Worm (Caenorhabditis elegans) whole organism, young adult: Measurements from ENCODE around the gene pfkb-1.2.
A peak's percentile ranks its signal among the peaks of the same experiment; 100 is the strongest.

Experiments
- B0035.1 ChIP-seq: sonication (generic microtip); optimal IDR thresholded peaks from 2 replicates; lab custom pipeline; 2016; ENCODE audit warnings: missing genetic modification characterization, mild to moderate bottlenecking, missing compliant biosample characterization, missing genotype, missing genetic modification reagents
- C06A6.2 ChIP-seq: fragments of 200-800 bp; sonication (Bioruptor generic); conservative IDR thresholded peaks from 2 replicates; pipeline ENCODE4 v1.3.6; 2022; ENCODE audit warnings: missing genetic modification characterization, missing compliant biosample characterization
- F37B4.10 ChIP-seq: fragments of 200-800 bp; sonication (Bioruptor generic); IDR thresholded peaks from 2 replicates; pipeline ENCODE4 v1.3.6; 2022; ENCODE audit warnings: missing genetic modification characterization, missing compliant biosample characterization
- F57C9.4 ChIP-seq: sonication (generic microtip); optimal IDR thresholded peaks from 2 replicates; lab custom pipeline; 2017; ENCODE audit warnings: mild to moderate bottlenecking, missing genetic modification characterization, missing compliant biosample characterization
- Y53G8AR.9 ChIP-seq: fragments of 200-800 bp; sonication (Bioruptor generic); conservative IDR thresholded peaks from 2 replicates; pipeline ENCODE4 v1.3.6; 2022; ENCODE audit warnings: missing genetic modification reagents, missing genetic modification characterization, missing compliant biosample characterization
- atf-7 ChIP-seq: sonication (generic microtip); optimal IDR thresholded peaks from 2 replicates; lab custom pipeline; 2017; ENCODE audit warnings: mild to moderate bottlenecking, missing genetic modification characterization, missing compliant biosample characterization
- attf-5 ChIP-seq: fragments of 200-800 bp; sonication (Bioruptor generic); optimal IDR thresholded peaks from 2 replicates; lab custom pipeline; 2018; ENCODE audit warnings: mild to moderate bottlenecking, missing genetic modification characterization, missing compliant biosample characterization
- dpl-1 ChIP-seq: fragments of 150-350 bp; optimal IDR thresholded peaks from 2 replicates; lab custom pipeline; 2014; ENCODE audit warnings: missing biosample characterization, missing genetic modification reagents, missing genetic modification characterization
- egrh-3 ChIP-seq: fragments of 200-800 bp; sonication (Bioruptor generic); IDR thresholded peaks from 2 replicates; pipeline ENCODE4 v1.3.6; 2022; ENCODE audit warnings: missing genetic modification reagents, missing genetic modification characterization, missing compliant biosample characterization
- hmg-20 ChIP-seq: fragments of 200-800 bp; sonication (Bioruptor generic); IDR thresholded peaks from 2 replicates; pipeline ENCODE4 v1.3.6; 2022; ENCODE audit warnings: missing genetic modification reagents, missing genetic modification characterization, missing compliant biosample characterization
- let-526 ChIP-seq: fragments of 200-800 bp; sonication (Bioruptor generic); IDR thresholded peaks from 2 replicates; pipeline ENCODE4 v1.3.6; 2022; ENCODE audit warnings: missing genetic modification reagents, missing genetic modification characterization, missing compliant biosample characterization
- lin-54 ChIP-seq: fragments of 200-800 bp; sonication (Bioruptor generic); optimal IDR thresholded peaks from 2 replicates; lab custom pipeline; 2018; ENCODE audit warnings: mild to moderate bottlenecking, missing genetic modification characterization, missing compliant biosample characterization
- lsl-1 ChIP-seq: fragments of 200-800 bp; sonication (Bioruptor generic); optimal IDR thresholded peaks from 2 replicates; lab custom pipeline; 2018; ENCODE audit warnings: mild to moderate bottlenecking, missing genetic modification characterization, moderate library complexity, missing compliant biosample characterization
- madf-3 ChIP-seq: fragments of 200-800 bp; sonication (Bioruptor generic); IDR thresholded peaks from 2 replicates; pipeline ENCODE4 v1.3.6; 2022; ENCODE audit warnings: missing genetic modification reagents, missing genetic modification characterization, missing compliant biosample characterization
- mcd-1 ChIP-seq: fragments of 200-800 bp; sonication (Bioruptor generic); IDR thresholded peaks from 2 replicates; pipeline ENCODE4 v1.3.6; 2022; ENCODE audit warnings: missing genetic modification reagents, missing genetic modification characterization, missing compliant biosample characterization
- mes-4 ChIP-seq: sonication (generic microtip); optimal IDR thresholded peaks from 2 replicates; lab custom pipeline; 2016; ENCODE audit warnings: missing genotype, missing genetic modification characterization, missing compliant biosample characterization
- nfya-1 ChIP-seq: sonication (generic microtip); optimal IDR thresholded peaks from 2 replicates; lab custom pipeline; 2017; ENCODE audit warnings: antibody characterized with exemption, missing compliant biosample characterization, missing genetic modification characterization, borderline replicate concordance; ENCODE audit not compliant: insufficient read depth
- rec-8 ChIP-seq, 2 experiments: sonication (generic microtip); optimal IDR thresholded peaks; 2 replicates each; lab custom pipeline; 2016; ENCODE audit warnings: mild to moderate bottlenecking in 2 of 2, missing genetic modification characterization in 2 of 2, missing genetic modification reagents in 2 of 2, missing genotype in 2 of 2, missing biosample characterization in 1 of 2, missing compliant biosample characterization in 1 of 2, moderate library complexity in 1 of 2
- repo-1 ChIP-seq: sonication (generic microtip); optimal IDR thresholded peaks from 2 replicates; lab custom pipeline; 2017; ENCODE audit warnings: mild to moderate bottlenecking, missing genetic modification characterization, missing compliant biosample characterization
- rpc-1 ChIP-seq, 2 experiments: fragments of 150-350 bp in 1 of 2; sonication (generic microtip) in 1 of 2; optimal IDR thresholded peaks; 2 replicates each; lab custom pipeline; 2014 to 2018; ENCODE audit warnings: missing biosample characterization in 1 of 2, missing genetic modification characterization in 1 of 2, missing genetic modification reagents in 1 of 2, missing genotype in 1 of 2
- snpc-1.1 ChIP-seq: sonication (generic microtip); optimal IDR thresholded peaks from 2 replicates; lab custom pipeline; 2017; ENCODE audit warnings: missing genetic modification characterization, mild to moderate bottlenecking, missing compliant biosample characterization, antibody characterized with exemption, moderate library complexity, missing genotype, missing genetic modification reagents; ENCODE audit not compliant: insufficient read depth
- sptf-2 ChIP-seq: fragments of 200-800 bp; sonication (Bioruptor generic); optimal IDR thresholded peaks from 2 replicates; lab custom pipeline; 2018; ENCODE audit warnings: mild to moderate bottlenecking, missing genetic modification characterization, missing compliant biosample characterization
- tbx-9 ChIP-seq: sonication (generic microtip); optimal IDR thresholded peaks from 2 replicates; lab custom pipeline; 2016; ENCODE audit warnings: borderline replicate concordance, missing genetic modification characterization, inconsistent platforms, missing compliant biosample characterization
- unc-130 ChIP-seq: sonication (generic microtip); optimal IDR thresholded peaks from 2 replicates; lab custom pipeline; 2016; ENCODE audit warnings: missing genetic modification reagents, missing genetic modification characterization, missing compliant biosample characterization
- unc-62 ChIP-seq: fragments of 150-350 bp; optimal IDR thresholded peaks from 2 replicates; lab custom pipeline; 2014; ENCODE audit warnings: missing biosample characterization, missing genetic modification reagents, missing genetic modification characterization
- zfh-2 ChIP-seq: fragments of 200-800 bp; sonication (Bioruptor generic); conservative IDR thresholded peaks from 2 replicates; pipeline ENCODE4 v1.3.6; 2022; ENCODE audit warnings: missing genetic modification reagents, missing genetic modification characterization, missing compliant biosample characterization
- ztf-22 ChIP-seq: fragments of 200-800 bp; sonication (Bioruptor generic); optimal IDR thresholded peaks from 2 replicates; lab custom pipeline; 2018; ENCODE audit warnings: mild to moderate bottlenecking, missing genetic modification characterization, moderate library complexity, missing compliant biosample characterization

Gene pfkb-1.2

DNA sequence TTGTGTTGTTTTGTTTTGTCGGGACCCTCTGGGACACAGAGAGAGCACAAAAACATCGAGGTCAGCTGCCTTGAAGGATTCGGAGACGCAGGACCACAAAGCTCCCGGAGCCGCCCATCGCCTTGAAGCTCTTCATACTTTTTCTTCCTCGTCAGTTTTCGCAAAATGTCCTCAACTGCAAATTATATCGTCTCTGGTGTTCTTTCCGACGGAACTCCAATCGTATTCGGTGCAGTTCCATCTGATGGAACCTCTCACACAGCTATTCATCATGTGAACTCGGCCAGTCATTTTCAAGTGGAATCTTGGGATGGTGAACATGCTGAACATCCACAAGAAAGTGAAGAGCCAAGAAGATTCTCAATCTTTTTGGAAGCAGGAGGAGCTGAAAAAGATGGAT is 43.7 kb downstream of the pfkb-1.2 start:
- TF ChIP-seq atf-7 (tag; lab: Kevin White, UChicago), result no peak
- no peak for TF ChIP-seq F57C9.4 (tag; lab: Kevin White, UChicago)
- no peak for TF ChIP-seq ztf-22 (GFP tag; lab: Kevin White, UChicago)
- TF ChIP-seq lsl-1, result no peak
- TF ChIP-seq unc-130 (GFP tag; lab: Kevin White, UChicago), result no peak
- no peak for TF ChIP-seq let-526 (GFP tag; lab: Robert Waterston, UW)
- no peak for TF ChIP-seq mcd-1 (GFP tag; lab: Robert Waterston, UW)
- no peak for TF ChIP-seq nfya-1 (tag; lab: Kevin White, UChicago)
- TF ChIP-seq rpc-1 (optimal IDR thresholded peaks at IDR 0.05; lab: Kevin White, UChicago), result no peak
- TF ChIP-seq rpc-1 (tag; optimal IDR thresholded peaks at IDR 0.05; lab: Kevin White, UChicago), result no peak
- no peak for TF ChIP-seq B0035.1
- TF ChIP-seq repo-1, result no peak
- TF ChIP-seq dpl-1 (GFP tag; lab: Kevin White, UChicago), result no peak
- no peak for TF ChIP-seq unc-62 (GFP tag; lab: Kevin White, UChicago)
- TF ChIP-seq F37B4.10 (GFP tag; lab: Robert Waterston, UW), result no peak

DNA sequence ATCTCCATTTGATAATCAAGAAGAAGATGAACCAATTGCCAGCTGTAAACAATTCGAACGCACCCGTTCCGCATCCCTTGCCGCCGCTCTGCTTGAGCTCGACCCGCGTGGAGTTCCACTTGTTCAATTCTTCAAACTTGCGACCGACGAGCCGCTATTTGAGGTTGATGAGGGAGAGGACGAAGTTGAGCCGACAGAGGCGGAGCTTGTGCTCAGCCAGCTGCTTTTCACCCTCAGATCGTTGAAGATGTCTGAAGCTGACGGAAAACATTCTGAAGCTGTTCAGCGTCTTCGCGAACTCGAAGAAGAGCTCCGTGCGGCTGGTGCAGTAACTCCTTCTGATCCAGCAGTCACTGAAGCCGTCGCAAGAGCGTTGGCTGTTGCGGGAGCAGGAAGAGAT is 44.1 kb downstream of the pfkb-1.2 start:
- no peak for TF ChIP-seq mes-4 (tag; lab: Kevin White, UChicago)
- 0 out of 2 replicates have a peak, but pooled peaks have one; percentile 11 for TF ChIP-seq madf-3 (GFP tag; lab: Robert Waterston, UW)
- TF ChIP-seq C06A6.2, result no peak
- peak; percentile 53; the same call in 1 of the 2 replicates for TF ChIP-seq Y53G8AR.9 (GFP tag; lab: Robert Waterston, UW)
- peak; percentile 46; the same call in 1 of the 2 replicates for TF ChIP-seq egrh-3
- peak; percentile 57 for TF ChIP-seq zfh-2 (GFP tag; lab: Robert Waterston, UW)
- 0 out of 2 replicates have a peak, but pooled peaks have one; percentile 7 for TF ChIP-seq mcd-1 (GFP tag; lab: Robert Waterston, UW)

DNA sequence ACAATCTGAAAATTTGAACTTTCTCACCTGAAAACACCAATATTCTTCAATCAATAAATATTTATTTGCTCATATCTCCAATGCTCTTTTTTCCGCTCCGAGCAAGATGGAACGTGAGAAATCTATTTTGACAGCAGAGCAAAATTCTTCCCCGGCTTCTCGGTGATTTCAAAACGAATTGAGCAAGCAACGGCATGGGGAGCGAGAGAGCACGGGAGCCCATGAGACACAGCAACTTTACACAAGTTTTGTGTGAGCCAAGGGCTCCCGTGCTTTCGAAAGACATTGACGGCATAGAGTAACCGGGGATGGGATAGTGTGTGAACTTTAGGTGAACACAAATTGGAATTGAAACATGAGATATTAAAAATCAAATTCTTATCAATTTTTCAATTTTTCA is 45.1 kb downstream of the pfkb-1.2 start:
- peak; percentile 61 for TF ChIP-seq zfh-2 (GFP tag; lab: Robert Waterston, UW)
- TF ChIP-seq snpc-1.1 (tag; lab: Kevin White, UChicago), result no peak
- TF ChIP-seq, all 124 proteins: peak for 1

DNA sequence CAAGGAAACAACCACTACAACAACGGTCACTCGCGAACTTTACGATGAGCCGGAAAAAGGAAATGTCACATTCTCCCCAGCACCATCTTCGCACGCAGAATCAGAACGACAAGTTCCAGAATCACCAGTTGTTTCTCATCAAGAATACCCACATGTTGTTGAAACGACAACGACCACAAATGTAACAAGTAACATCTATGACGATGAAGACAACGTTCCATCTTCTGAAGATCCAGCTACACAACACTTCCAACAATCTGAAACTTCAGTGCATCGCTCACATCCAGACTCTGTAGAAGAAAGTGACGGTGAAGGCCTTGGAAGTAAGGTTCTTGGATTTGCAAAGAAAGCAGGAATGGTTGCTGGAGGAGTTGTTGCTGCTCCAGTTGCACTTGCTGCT is 48.8 kb downstream of the pfkb-1.2 start:
- no peak for TF ChIP-seq sptf-2 (GFP tag; lab: Kevin White, UChicago)
- TF ChIP-seq lin-54 (GFP tag; lab: Kevin White, UChicago), result no peak
- TF ChIP-seq rec-8 (tag; optimal IDR thresholded peaks at IDR 0.05; lab: Kevin White, UChicago), result no peak
- TF ChIP-seq hmg-20 (GFP tag; lab: Robert Waterston, UW), result no peak
- no peak for TF ChIP-seq attf-5 (GFP tag; lab: Kevin White, UChicago)
- TF ChIP-seq tbx-9 (tag; lab: Kevin White, UChicago), result no peak
